Worm (Caenorhabditis elegans) whole organism, early embryonic: ENCODE measurements around the gene F23D12.7.

Experiments used
- B0310.2 ChIP-seq: sonication (generic microtip); optimal IDR thresholded peaks from 2 replicates; lab custom pipeline; 2016; ENCODE audit warnings: mild to moderate bottlenecking, missing genetic modification characterization, missing compliant biosample characterization
- F13C5.2 ChIP-seq: sonication (generic microtip); optimal IDR thresholded peaks from 2 replicates; lab custom pipeline; 2017; ENCODE audit warnings: mild to moderate bottlenecking, missing genetic modification characterization, inconsistent platforms, missing compliant biosample characterization
- aly-1 ChIP-seq: sonication (generic microtip); optimal IDR thresholded peaks from 2 replicates; lab custom pipeline; 2016; ENCODE audit warnings: missing genetic modification characterization, missing compliant biosample characterization
- ama-1 ChIP-seq: fragments of 150-350 bp; optimal IDR thresholded peaks from 2 replicates; lab custom pipeline; 2014
- ceh-13 ChIP-seq: fragments of 200-800 bp; sonication (Bioruptor generic); optimal IDR thresholded peaks from 2 replicates; lab custom pipeline; 2018; ENCODE audit warnings: mild to moderate bottlenecking, missing genetic modification characterization, missing compliant biosample characterization
- ceh-36 ChIP-seq: sonication (generic microtip); optimal IDR thresholded peaks from 2 replicates; lab custom pipeline; 2016; ENCODE audit warnings: missing genetic modification characterization, inconsistent platforms, missing compliant biosample characterization
- ets-7 ChIP-seq: sonication (generic microtip); optimal IDR thresholded peaks from 2 replicates; lab custom pipeline; 2016; ENCODE audit warnings: missing genotype, missing genetic modification characterization, missing compliant biosample characterization
- flt-1 ChIP-seq: fragments of 200-800 bp; sonication (Bioruptor generic); IDR thresholded peaks from 2 replicates; pipeline ENCODE4 v1.3.6; 2022; ENCODE audit warnings: missing genetic modification characterization, missing compliant biosample characterization
- hmbx-1 ChIP-seq: sonication (generic microtip); optimal IDR thresholded peaks from 2 replicates; lab custom pipeline; 2016; ENCODE audit warnings: mild to moderate bottlenecking, missing genetic modification characterization, missing compliant biosample characterization
- hmg-4 ChIP-seq: fragments of 200-800 bp; sonication (Bioruptor generic); optimal IDR thresholded peaks from 2 replicates; lab custom pipeline; 2018; ENCODE audit warnings: mild to moderate bottlenecking, missing genetic modification characterization, missing compliant biosample characterization
- hnd-1 ChIP-seq: sonication (generic microtip); optimal IDR thresholded peaks from 2 replicates; lab custom pipeline; 2016; ENCODE audit warnings: missing genetic modification characterization, missing compliant biosample characterization
- pes-1 ChIP-seq: fragments of 200-800 bp; sonication (Bioruptor generic); IDR thresholded peaks from 2 replicates; pipeline ENCODE4 v1.3.6; 2022; ENCODE audit warnings: missing genetic modification reagents, missing genetic modification characterization, missing compliant biosample characterization
- scrt-1 ChIP-seq: fragments of 200-800 bp; sonication (Bioruptor generic); IDR thresholded peaks from 2 replicates; pipeline ENCODE4 v1.3.6; 2022; ENCODE audit warnings: missing genetic modification characterization, missing compliant biosample characterization
- sea-1 ChIP-seq: fragments of 200-800 bp; sonication (Bioruptor generic); conservative IDR thresholded peaks from 2 replicates; pipeline ENCODE4 v1.3.6; 2022; ENCODE audit warnings: missing genetic modification characterization, missing compliant biosample characterization
- tbx-11 ChIP-seq: fragments of 200-800 bp; sonication (Bioruptor generic); IDR thresholded peaks from 2 replicates; pipeline ENCODE4 v1.3.6; 2022; ENCODE audit warnings: missing genetic modification characterization, missing compliant biosample characterization
- tbx-37 ChIP-seq: fragments of 200-800 bp; sonication (Bioruptor generic); conservative IDR thresholded peaks from 2 replicates; pipeline ENCODE4 v1.3.6; 2022; ENCODE audit warnings: missing genetic modification reagents, missing genetic modification characterization, missing compliant biosample characterization
- tra-4 ChIP-seq: sonication (generic microtip); optimal IDR thresholded peaks from 2 replicates; lab custom pipeline; 2017; ENCODE audit warnings: missing genetic modification characterization, missing compliant biosample characterization

F23D12.7 gene

ce11 chrX:14476625-14477257 lies 23.1 kb upstream of the F23D12.7 start:
- no peak for TF ChIP-seq ama-1 (lab: Kevin White, UChicago)
- TF ChIP-seq flt-1 (GFP tag; lab: Robert Waterston, UW) = no peak
- no peak for TF ChIP-seq B0310.2 (tag; lab: Kevin White, UChicago)
- TF ChIP-seq pes-1 = no peak
- TF ChIP-seq hnd-1 (tag; lab: Kevin White, UChicago) = no peak
- TF ChIP-seq tbx-37 (GFP tag; lab: Robert Waterston, UW) = no peak
- TF ChIP-seq ceh-36 = no peak
- TF ChIP-seq ets-7 (tag; lab: Kevin White, UChicago) = no peak
- no peak for TF ChIP-seq scrt-1
- TF ChIP-seq tra-4 (tag; lab: Kevin White, UChicago) = no peak
- TF ChIP-seq hmbx-1 = no peak
- no peak for TF ChIP-seq ceh-13 (GFP tag; lab: Kevin White, UChicago)
- no peak for TF ChIP-seq F13C5.2 (tag; lab: Kevin White, UChicago)

- no peak for TF ChIP-seq pes-1
- TF ChIP-seq tbx-37 (GFP tag; lab: Robert Waterston, UW) = no peak
- TF ChIP-seq ceh-13 (GFP tag; lab: Kevin White, UChicago) = no peak
- no peak for TF ChIP-seq B0310.2 (tag; lab: Kevin White, UChicago)
- TF ChIP-seq F13C5.2 (tag; lab: Kevin White, UChicago) = no peak
- no peak for TF ChIP-seq flt-1 (GFP tag; lab: Robert Waterston, UW)
- no peak for TF ChIP-seq aly-1 (tag; lab: Kevin White, UChicago)
- TF ChIP-seq tra-4 (tag; lab: Kevin White, UChicago) = no peak
- no peak for TF ChIP-seq ama-1 (lab: Kevin White, UChicago)
- TF ChIP-seq hmbx-1 = no peak
- TF ChIP-seq tbx-11 = no peak
- no peak for TF ChIP-seq ceh-36
- no peak for TF ChIP-seq sea-1 (GFP tag; lab: Robert Waterston, UW)
- no peak for TF ChIP-seq hmg-4
Measured at ce11 chrX:14473740-14474139, 20.1 kb upstream of the F23D12.7 start, which contains the start of gene M163.5. Gene M163.5, plus strand, starts transcription at chrX:14474040.

ce11 chrX:14470687-14471086 lies 17.1 kb upstream of the F23D12.7 start, which contains the start of gene M163.10:
Gene M163.10, plus strand, starts transcription at chrX:14470987.
- no peak for TF ChIP-seq ets-7 (tag; lab: Kevin White, UChicago)
- TF ChIP-seq ama-1 (lab: Kevin White, UChicago) = no peak
- no peak for TF ChIP-seq tbx-37 (GFP tag; lab: Robert Waterston, UW)
- TF ChIP-seq sea-1 (GFP tag; lab: Robert Waterston, UW) = no peak
- TF ChIP-seq hmbx-1 = no peak
- no peak for TF ChIP-seq hmg-4
- no peak for TF ChIP-seq aly-1 (tag; lab: Kevin White, UChicago)
- no peak for TF ChIP-seq B0310.2 (tag; lab: Kevin White, UChicago)
- TF ChIP-seq tbx-11 = no peak
- TF ChIP-seq scrt-1 = no peak
- TF ChIP-seq flt-1 (GFP tag; lab: Robert Waterston, UW) = no peak
- no peak for TF ChIP-seq pes-1
- no peak for TF ChIP-seq ceh-36
- no peak for TF ChIP-seq F13C5.2 (tag; lab: Kevin White, UChicago)
- no peak for TF ChIP-seq hnd-1 (tag; lab: Kevin White, UChicago)
- TF ChIP-seq tra-4 (tag; lab: Kevin White, UChicago) = no peak
- no peak for TF ChIP-seq ceh-13 (GFP tag; lab: Kevin White, UChicago)

- no peak for TF ChIP-seq ceh-36
- TF ChIP-seq aly-1 (tag; lab: Kevin White, UChicago) = no peak
- no peak for TF ChIP-seq tbx-37 (GFP tag; lab: Robert Waterston, UW)
- no peak for TF ChIP-seq hnd-1 (tag; lab: Kevin White, UChicago)
- TF ChIP-seq scrt-1 = no peak
- TF ChIP-seq flt-1 (GFP tag; lab: Robert Waterston, UW) = no peak
- TF ChIP-seq B0310.2 (tag; lab: Kevin White, UChicago) = no peak
- TF ChIP-seq tbx-11 = no peak
- TF ChIP-seq ets-7 (tag; lab: Kevin White, UChicago) = no peak
- no peak for TF ChIP-seq ceh-13 (GFP tag; lab: Kevin White, UChicago)
- no peak for TF ChIP-seq pes-1
- TF ChIP-seq F13C5.2 (tag; lab: Kevin White, UChicago) = no peak
- TF ChIP-seq sea-1 (GFP tag; lab: Robert Waterston, UW) = no peak
- TF ChIP-seq hmbx-1 = no peak
- no peak for TF ChIP-seq ama-1 (lab: Kevin White, UChicago)
- TF ChIP-seq tra-4 (tag; lab: Kevin White, UChicago) = no peak
- no peak for TF ChIP-seq hmg-4
Measured at ce11 chrX:14469284-14469683, 15.6 kb upstream of the F23D12.7 start, which contains the start of gene M163.9. Gene M163.9, plus strand, starts transcription at chrX:14469584.

ce11 chrX:14466532-14466931 lies 12.9 kb upstream of the F23D12.7 start, which contains the start of gene M163.21:
Gene M163.21, plus strand, starts transcription at chrX:14466832.
- TF ChIP-seq tbx-37 (GFP tag; lab: Robert Waterston, UW) = no peak

- TF ChIP-seq B0310.2 (tag; lab: Kevin White, UChicago) (no peak), sea-1 (GFP tag; lab: Robert Waterston, UW) (no peak), F13C5.2 (tag; lab: Kevin White, UChicago) (no peak)
Measured at ce11 chrX:14465593-14465992, 12.0 kb upstream of the F23D12.7 start, which contains the start of gene M163.22. Gene M163.22, plus strand, starts transcription at chrX:14465893.

ce11 chrX:14464513-14464912 lies 10.9 kb upstream of the F23D12.7 start, which contains the start of gene M163.7:
Gene M163.7, plus strand, starts transcription at chrX:14464813.
- no peak for TF ChIP-seq ama-1 (lab: Kevin White, UChicago)
- TF ChIP-seq ets-7 (tag; lab: Kevin White, UChicago) = no peak
- no peak for TF ChIP-seq aly-1 (tag; lab: Kevin White, UChicago)
- no peak for TF ChIP-seq pes-1
- TF ChIP-seq flt-1 (GFP tag; lab: Robert Waterston, UW) = no peak
- TF ChIP-seq ceh-13 (GFP tag; lab: Kevin White, UChicago) = no peak
- TF ChIP-seq B0310.2 (tag; lab: Kevin White, UChicago) = no peak
- TF ChIP-seq hmg-4 = no peak
- no peak for TF ChIP-seq tbx-37 (GFP tag; lab: Robert Waterston, UW)
